Worm (Caenorhabditis elegans): ENCODE results near the gene hcp-1.

The hcp-1 gene

DNA sequence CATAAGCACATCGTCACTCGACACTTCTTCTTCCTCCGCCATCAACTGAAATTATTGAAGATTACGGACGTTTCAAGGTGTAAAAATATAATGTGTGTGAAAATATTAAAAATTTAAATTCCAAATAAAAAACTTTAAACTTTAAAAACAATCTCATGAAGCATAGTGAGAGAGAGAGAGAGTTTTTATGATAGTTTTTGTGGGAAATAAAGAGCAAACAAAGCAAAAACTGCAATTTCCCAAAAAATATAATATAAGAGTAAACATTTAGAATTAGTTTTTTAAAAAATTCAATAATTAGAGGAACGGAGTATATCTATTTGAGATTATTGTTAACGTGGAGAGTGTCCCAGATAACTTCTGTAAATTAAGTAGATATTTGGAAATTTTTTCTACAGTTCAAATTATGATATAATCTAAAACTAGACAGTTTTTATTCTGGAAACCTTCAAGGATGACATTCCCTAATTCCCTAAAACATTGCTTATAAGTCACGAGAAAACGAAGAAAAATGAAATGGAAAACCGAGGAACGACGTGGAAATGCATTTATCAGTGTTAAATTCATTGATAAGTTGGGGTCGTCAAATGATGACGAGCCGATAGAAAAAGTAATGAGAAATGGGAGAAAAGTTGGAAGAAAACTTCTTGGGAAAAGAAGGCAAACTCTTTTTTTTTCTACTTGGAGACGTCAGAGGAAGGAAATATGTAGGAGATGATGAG, 47.4 kb upstream of the hcp-1 start, which contains the start of gene dre-1:
Gene dre-1, minus strand, starts transcription at position 51 of the 722 bp plus-strand sequence.
- TF ChIP-seq snpc-4 (tag; optimal IDR thresholded peaks at IDR 0.05) (no peak), F49E8.2 (tag; optimal IDR thresholded peaks at IDR 0.05; ENCODE audit: borderline replicate concordance) (no peak), dve-1 (tag; optimal IDR thresholded peaks at IDR 0.05; ENCODE audit: insufficient read depth) (peak; percentile 62), nhr-48 (tag; optimal IDR thresholded peaks at IDR 0.05) (no peak), dpl-1 (GFP tag; optimal IDR thresholded peaks at IDR 0.05) (no peak), pqm-1 (tag; optimal IDR thresholded peaks at IDR 0.05) (peak; percentile 37), ztf-7 (tag; optimal IDR thresholded peaks at IDR 0.05) (no peak), spr-3 (GFP tag; optimal IDR thresholded peaks at IDR 0.05) (no peak), daf-8 (GFP tag; IDR thresholded peaks at IDR 0.05) (no peak), nhr-111 (GFP tag; optimal IDR thresholded peaks at IDR 0.05) (no peak), Y105C5A.15 (GFP tag; IDR thresholded peaks at IDR 0.05) (no peak), dmd-6 (GFP tag; IDR thresholded peaks at IDR 0.05) (0 out of 2 replicates have a peak, but pooled peaks have one; percentile 18), lsy-2 (tag; optimal IDR thresholded peaks at IDR 0.05) (no peak), T26A8.4 (GFP tag; IDR thresholded peaks at IDR 0.05) (no peak), ceh-20 (GFP tag; IDR thresholded peaks at IDR 0.05) (no peak), nhr-11 (tag; optimal IDR thresholded peaks at IDR 0.05) (no peak), daf-19 (GFP tag; conservative IDR thresholded peaks at IDR 0.05) (no peak), nhr-76 (tag; optimal IDR thresholded peaks at IDR 0.05) (no peak), aha-1 (tag) (peak; percentile 71), mxl-2 (GFP tag; conservative IDR thresholded peaks at IDR 0.05) (no peak), fos-1 (tag; optimal IDR thresholded peaks at IDR 0.05) (no peak), hlh-11 (tag; optimal IDR thresholded peaks at IDR 0.05) (peak; percentile 14), arid-1 (GFP tag; conservative IDR thresholded peaks at IDR 0.05) (no peak), ces-1 (GFP tag; optimal IDR thresholded peaks at IDR 0.05) (no peak), hmg-1.1 (GFP tag; IDR thresholded peaks at IDR 0.05) (no peak), ceh-28 (tag; optimal IDR thresholded peaks at IDR 0.05) (no peak), nhr-77 (tag; optimal IDR thresholded peaks at IDR 0.05) (no peak), sdz-12 (GFP tag; optimal IDR thresholded peaks at IDR 0.05) (no peak), D1046.2 (GFP tag; IDR thresholded peaks at IDR 0.05) (no peak), mdl-1 (tag; optimal IDR thresholded peaks at IDR 0.05) (no peak), tag-97 (GFP tag; IDR thresholded peaks at IDR 0.05) (no peak), F10B5.3 (tag; optimal IDR thresholded peaks at IDR 0.05) (no peak), aly-2 (tag; optimal IDR thresholded peaks at IDR 0.05) (no peak), nhr-10 (tag; optimal IDR thresholded peaks at IDR 0.05) (no peak), rbr-2 (tag; optimal IDR thresholded peaks at IDR 0.05) (no peak), R02D3.7 (tag; optimal IDR thresholded peaks at IDR 0.05) (no peak), dmd-8 (GFP tag; IDR thresholded peaks at IDR 0.05) (no peak), vab-7 (GFP tag; IDR thresholded peaks at IDR 0.05) (no peak), ZK546.5 (tag; optimal IDR thresholded peaks at IDR 0.05) (no peak), daf-16 (GFP tag; optimal IDR thresholded peaks at IDR 0.05) (no peak), daf-16 (tag; optimal IDR thresholded peaks at IDR 0.05) (peak; percentile 26), saeg-2 (GFP tag; IDR thresholded peaks at IDR 0.05) (no peak), T20F7.1 (GFP tag; optimal IDR thresholded peaks at IDR 0.05) (no peak), lin-38 (GFP tag; IDR thresholded peaks at IDR 0.05) (no peak), mes-2 (tag; optimal IDR thresholded peaks at IDR 0.05; ENCODE audit: poor library complexity, severe bottlenecking) (no peak), F44E2.7 (GFP tag; IDR thresholded peaks at IDR 0.05) (no peak), zip-2 (tag; optimal IDR thresholded peaks at IDR 0.05) (no peak), zfp-3 (GFP tag; conservative IDR thresholded peaks at IDR 0.05) (no peak), nhr-25 (tag; optimal IDR thresholded peaks at IDR 0.05; ENCODE audit: borderline replicate concordance, insufficient read depth) (no peak), lir-3 (tag; optimal IDR thresholded peaks at IDR 0.05) (no peak), nhr-28 (tag; optimal IDR thresholded peaks at IDR 0.05) (peak; percentile 45), madf-5 (GFP tag; IDR thresholded peaks at IDR 0.05) (no peak)

All from whole organism, L4 larva.